Worm (Caenorhabditis elegans) whole organism, midembryonic: ENCODE results near the gene M05D6.3.

Experiments
- T22C8.4 ChIP-seq: fragments of 200-800 bp; sonication (Bioruptor generic); IDR thresholded peaks from 2 replicates; pipeline ENCODE4 v1.3.6; 2022; ENCODE audit warnings: missing genetic modification characterization, missing compliant biosample characterization
- cog-1 ChIP-seq: sonication (generic microtip); optimal IDR thresholded peaks from 2 replicates; lab custom pipeline; 2016; ENCODE audit warnings: missing genetic modification characterization, missing compliant biosample characterization
- flt-1 ChIP-seq: fragments of 200-800 bp; sonication (Bioruptor generic); IDR thresholded peaks from 2 replicates; pipeline ENCODE4 v1.3.6; 2022; ENCODE audit warnings: missing genetic modification characterization, missing compliant biosample characterization
- klf-2 ChIP-seq: fragments of 200-800 bp; sonication (Bioruptor generic); conservative IDR thresholded peaks from 2 replicates; pipeline ENCODE4 v1.3.6; 2022; ENCODE audit warnings: missing genetic modification reagents, missing genetic modification characterization, missing compliant biosample characterization
- med-1 ChIP-seq: sonication (generic microtip); optimal IDR thresholded peaks from 2 replicates; lab custom pipeline; 2017; ENCODE audit warnings: missing genetic modification characterization, mild to moderate bottlenecking, missing compliant biosample characterization, antibody characterized with exemption, missing genetic modification reagents; ENCODE audit not compliant: insufficient read depth
- ref-1 ChIP-seq: fragments of 200-800 bp; sonication (Bioruptor generic); conservative IDR thresholded peaks from 2 replicates; pipeline ENCODE4 v1.3.6; 2022; ENCODE audit warnings: missing genetic modification reagents, missing genetic modification characterization, missing compliant biosample characterization
- tab-1 ChIP-seq: fragments of 200-800 bp; sonication (Bioruptor generic); IDR thresholded peaks from 2 replicates; pipeline ENCODE4 v1.3.6; 2022; ENCODE audit warnings: missing genetic modification characterization, missing compliant biosample characterization
- ztf-23 ChIP-seq: fragments of 200-800 bp; sonication (Bioruptor generic); IDR thresholded peaks from 2 replicates; pipeline ENCODE4 v1.3.6; 2022; ENCODE audit warnings: missing genetic modification reagents, missing genetic modification characterization, missing compliant biosample characterization
- ztf-29 ChIP-seq: fragments of 200-800 bp; sonication (Bioruptor generic); IDR thresholded peaks from 2 replicates; pipeline ENCODE4 v1.3.6; 2022; ENCODE audit warnings: missing genetic modification reagents, missing genetic modification characterization, missing compliant biosample characterization

ce11 chrII:8449660-8450118, 25.9 kb upstream of the M05D6.3 start, which contains the start of gene F22B5.4:
- no peak for TF ChIP-seq cog-1 (tag; lab: Kevin White, UChicago)
- no peak for TF ChIP-seq flt-1
- TF ChIP-seq T22C8.4 (GFP tag; lab: Robert Waterston, UW), result no peak
- no peak for TF ChIP-seq tab-1 (GFP tag; lab: Robert Waterston, UW)
- no peak for TF ChIP-seq med-1 (GFP tag; lab: Kevin White, UChicago)
- no peak for TF ChIP-seq ztf-23
- no peak for TF ChIP-seq klf-2 (GFP tag; lab: Robert Waterston, UW)
- no peak for TF ChIP-seq ztf-29 (GFP tag; lab: Robert Waterston, UW)
- no peak for TF ChIP-seq ref-1
